Worm (Caenorhabditis elegans): ENCODE measurements around the gene plc-1.

Gene plc-1

ce11 chrX:10844602-10845354 lies 6.3 kb upstream of the plc-1 start, which contains the start of gene C05A9.2:
TSS of gene C05A9.2 (minus strand) at chrX:10844674.
- TF ChIP-seq Y53G8AR.9 (GFP tag; conservative IDR thresholded peaks at IDR 0.05): 0 out of 2 replicates have a peak, but pooled peaks have one; percentile 12
- 0 out of 2 replicates have a peak, but pooled peaks have one; percentile 73 for TF ChIP-seq egrh-3 (GFP tag; IDR thresholded peaks at IDR 0.05)
- no peak for TF ChIP-seq tbx-9 (tag; optimal IDR thresholded peaks at IDR 0.05; ENCODE audit: borderline replicate concordance)

ce11 chrX:10844137-10844536 lies 5.7 kb upstream of the plc-1 start:
- no peak for TF ChIP-seq unc-62 (GFP tag; optimal IDR thresholded peaks at IDR 0.05)
- no peak for TF ChIP-seq ztf-26 (tag; optimal IDR thresholded peaks at IDR 0.05)
- TF ChIP-seq pha-4 (tag; optimal IDR thresholded peaks at IDR 0.05): no peak

DNA sequence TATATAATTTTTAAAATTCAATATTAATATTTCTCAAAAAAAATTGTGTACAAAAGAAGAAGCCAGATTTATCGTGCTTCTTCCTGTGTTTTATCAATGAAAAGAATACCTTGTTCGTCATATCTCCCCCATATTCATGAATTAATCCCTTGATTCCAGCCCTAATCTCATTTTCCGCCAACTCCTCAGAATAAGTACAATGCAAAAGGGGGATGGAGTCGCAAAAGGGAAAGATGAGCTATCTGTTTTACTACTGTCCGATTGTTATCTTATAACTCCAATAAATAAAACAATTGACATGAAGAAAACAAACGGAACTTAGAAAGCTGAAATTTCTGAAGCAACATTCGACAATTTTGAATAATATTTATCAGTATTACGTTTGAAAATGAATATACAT lies 841 bp downstream of the plc-1 start:
- TF ChIP-seq rec-8 (tag; optimal IDR thresholded peaks at IDR 0.05): no peak

DNA sequence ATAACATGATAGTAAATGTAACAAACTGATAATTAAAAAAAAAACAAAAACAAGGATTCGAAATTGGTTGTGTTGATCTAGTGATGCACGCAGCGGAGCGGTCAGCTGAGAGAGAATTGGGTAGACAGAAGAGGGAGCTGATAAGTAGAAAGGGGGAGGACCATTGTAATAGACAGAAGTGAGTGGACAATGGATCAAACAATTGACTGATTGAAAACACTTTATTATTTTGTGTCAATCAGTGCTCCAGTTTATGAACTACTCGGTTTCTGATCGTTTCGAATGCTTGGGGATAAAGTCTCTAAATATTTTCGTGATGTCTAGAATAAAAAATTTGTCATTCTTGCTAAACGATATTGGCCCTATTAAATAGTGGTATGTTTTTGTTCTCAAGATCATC lies 3.9 kb downstream of the plc-1 start:
- TF ChIP-seq ets-4 (GFP tag; optimal IDR thresholded peaks at IDR 0.05): no peak
- TF ChIP-seq ceh-100 (GFP tag; IDR thresholded peaks at IDR 0.05): no peak
- TF ChIP-seq zfh-2 (GFP tag; conservative IDR thresholded peaks at IDR 0.05): no peak
- no peak for TF ChIP-seq egl-18 (GFP tag; IDR thresholded peaks at IDR 0.05)
- no peak for TF ChIP-seq atf-7 (tag; optimal IDR thresholded peaks at IDR 0.05)
- TF ChIP-seq bed-2 (GFP tag; IDR thresholded peaks at IDR 0.05): no peak
- no peak for TF ChIP-seq F52B5.7 (tag; optimal IDR thresholded peaks at IDR 0.05)
- no peak for TF ChIP-seq sdz-38 (tag; optimal IDR thresholded peaks at IDR 0.05)
- no peak for TF ChIP-seq T07F8.4 (tag; optimal IDR thresholded peaks at IDR 0.05)
- no peak for TF ChIP-seq die-1 (tag; optimal IDR thresholded peaks at IDR 0.05)
- TF ChIP-seq aptf-2 (GFP tag; conservative IDR thresholded peaks at IDR 0.05): no peak
- TF ChIP-seq F55B11.4 (tag; optimal IDR thresholded peaks at IDR 0.05; ENCODE audit: borderline replicate concordance, insufficient read depth): no peak
- no peak for TF ChIP-seq pha-4 (tag; optimal IDR thresholded peaks at IDR 0.05)
- no peak for TF ChIP-seq madf-6 (GFP tag; IDR thresholded peaks at IDR 0.05)
- TF ChIP-seq mcd-1 (GFP tag; IDR thresholded peaks at IDR 0.05): no peak
- no peak for TF ChIP-seq B0336.3 (GFP tag; IDR thresholded peaks at IDR 0.05)

ce11 chrX:10821160-10821559 lies 17.3 kb downstream of the plc-1 start:
- TF ChIP-seq bed-2 (GFP tag; IDR thresholded peaks at IDR 0.05): no peak
- TF ChIP-seq nhr-179 (tag; optimal IDR thresholded peaks at IDR 0.05): no peak
- peak; percentile 59 for TF ChIP-seq ztf-26 (tag; optimal IDR thresholded peaks at IDR 0.05)
- 0 out of 2 replicates have a peak, but pooled peaks have one; percentile 34 for TF ChIP-seq let-526 (GFP tag; IDR thresholded peaks at IDR 0.05)
- TF ChIP-seq cebp-2 (GFP tag; IDR thresholded peaks at IDR 0.05): peak; percentile 64; the same call in 1 of the 2 replicates
- peak; percentile 30; the same call in 1 of the 2 replicates for TF ChIP-seq hmg-20 (GFP tag; IDR thresholded peaks at IDR 0.05)
- TF ChIP-seq ceh-58 (GFP tag; IDR thresholded peaks at IDR 0.05): no peak
- TF ChIP-seq unc-62 (GFP tag; optimal IDR thresholded peaks at IDR 0.05): no peak
- no peak for TF ChIP-seq lir-1 (GFP tag; conservative IDR thresholded peaks at IDR 0.05)
- TF ChIP-seq somi-1 (GFP tag; optimal IDR thresholded peaks at IDR 0.05): peak; percentile 32
- peak; percentile 62; the same call in 1 of the 2 replicates for TF ChIP-seq attf-6 (GFP tag; IDR thresholded peaks at IDR 0.05)
- TF ChIP-seq F57C9.4 (tag; optimal IDR thresholded peaks at IDR 0.05): no peak
- peak; percentile 28 for TF ChIP-seq madf-10 (tag; optimal IDR thresholded peaks at IDR 0.05)
- peak; percentile 95 for TF ChIP-seq lin-26 (GFP tag; IDR thresholded peaks at IDR 0.05)
- TF ChIP-seq nfyb-1 (GFP tag; IDR thresholded peaks at IDR 0.05): peak; percentile 87
- TF ChIP-seq zim-3 (tag; optimal IDR thresholded peaks at IDR 0.05): peak; percentile 10
- TF ChIP-seq dox-1 (GFP tag; IDR thresholded peaks at IDR 0.05): peak; percentile 85
- TF ChIP-seq mcd-1 (GFP tag; IDR thresholded peaks at IDR 0.05): peak; percentile 66; the same call in 1 of the 2 replicates
- no peak for TF ChIP-seq F10E7.11 (tag; optimal IDR thresholded peaks at IDR 0.05)
- TF ChIP-seq lsl-1 (GFP tag; optimal IDR thresholded peaks at IDR 0.05): no peak
- peak; percentile 87 for TF ChIP-seq pbrm-1 (GFP tag; IDR thresholded peaks at IDR 0.05)
- TF ChIP-seq ama-1 (optimal IDR thresholded peaks at IDR 0.05): no peak
- peak; percentile 40 to 91 for TF ChIP-seq ama-1 (GFP tag; optimal IDR thresholded peaks at IDR 0.05)
- peak; percentile 68 for TF ChIP-seq athp-1 (tag; optimal IDR thresholded peaks at IDR 0.05)
- TF ChIP-seq aptf-2 (GFP tag; conservative IDR thresholded peaks at IDR 0.05): no peak
